Fruit fly (Drosophila melanogaster): ENCODE measurements around the gene mthl1.

- no peak for TF ChIP-seq EcR (GFP tag; optimal IDR thresholded peaks at IDR 0.05)
- TF ChIP-seq CG8159 (tag; optimal IDR thresholded peaks at IDR 0.05): peak; percentile 35
- no peak for TF ChIP-seq Pif1B (GFP tag; optimal IDR thresholded peaks at IDR 0.05)
Measured at dm6 chrX:16689966-16690365, 49.2 kb downstream of the mthl1 start.

Measured in whole organism, pupa.